Worm (Caenorhabditis elegans) whole organism, early embryonic: Measurements from ENCODE around the gene Y73B6BL.270.

ENCODE experiments used
- B0310.2 ChIP-seq: sonication (generic microtip); optimal IDR thresholded peaks from 2 replicates; lab custom pipeline; 2016; ENCODE audit warnings: mild to moderate bottlenecking, missing genetic modification characterization, missing compliant biosample characterization
- F13C5.2 ChIP-seq: sonication (generic microtip); optimal IDR thresholded peaks from 2 replicates; lab custom pipeline; 2017; ENCODE audit warnings: mild to moderate bottlenecking, missing genetic modification characterization, inconsistent platforms, missing compliant biosample characterization
- aly-1 ChIP-seq: sonication (generic microtip); optimal IDR thresholded peaks from 2 replicates; lab custom pipeline; 2016; ENCODE audit warnings: missing genetic modification characterization, missing compliant biosample characterization
- ama-1 ChIP-seq: fragments of 150-350 bp; optimal IDR thresholded peaks from 2 replicates; lab custom pipeline; 2014
- ceh-13 ChIP-seq: fragments of 200-800 bp; sonication (Bioruptor generic); optimal IDR thresholded peaks from 2 replicates; lab custom pipeline; 2018; ENCODE audit warnings: mild to moderate bottlenecking, missing genetic modification characterization, missing compliant biosample characterization
- ceh-36 ChIP-seq: sonication (generic microtip); optimal IDR thresholded peaks from 2 replicates; lab custom pipeline; 2016; ENCODE audit warnings: missing genetic modification characterization, inconsistent platforms, missing compliant biosample characterization
- ets-7 ChIP-seq: sonication (generic microtip); optimal IDR thresholded peaks from 2 replicates; lab custom pipeline; 2016; ENCODE audit warnings: missing genotype, missing genetic modification characterization, missing compliant biosample characterization
- flt-1 ChIP-seq: fragments of 200-800 bp; sonication (Bioruptor generic); IDR thresholded peaks from 2 replicates; pipeline ENCODE4 v1.3.6; 2022; ENCODE audit warnings: missing genetic modification characterization, missing compliant biosample characterization
- hmbx-1 ChIP-seq: sonication (generic microtip); optimal IDR thresholded peaks from 2 replicates; lab custom pipeline; 2016; ENCODE audit warnings: mild to moderate bottlenecking, missing genetic modification characterization, missing compliant biosample characterization
- hmg-4 ChIP-seq: fragments of 200-800 bp; sonication (Bioruptor generic); optimal IDR thresholded peaks from 2 replicates; lab custom pipeline; 2018; ENCODE audit warnings: mild to moderate bottlenecking, missing genetic modification characterization, missing compliant biosample characterization
- hnd-1 ChIP-seq: sonication (generic microtip); optimal IDR thresholded peaks from 2 replicates; lab custom pipeline; 2016; ENCODE audit warnings: missing genetic modification characterization, missing compliant biosample characterization
- pes-1 ChIP-seq: fragments of 200-800 bp; sonication (Bioruptor generic); IDR thresholded peaks from 2 replicates; pipeline ENCODE4 v1.3.6; 2022; ENCODE audit warnings: missing genetic modification reagents, missing genetic modification characterization, missing compliant biosample characterization
- scrt-1 ChIP-seq: fragments of 200-800 bp; sonication (Bioruptor generic); IDR thresholded peaks from 2 replicates; pipeline ENCODE4 v1.3.6; 2022; ENCODE audit warnings: missing genetic modification characterization, missing compliant biosample characterization
- sea-1 ChIP-seq: fragments of 200-800 bp; sonication (Bioruptor generic); conservative IDR thresholded peaks from 2 replicates; pipeline ENCODE4 v1.3.6; 2022; ENCODE audit warnings: missing genetic modification characterization, missing compliant biosample characterization
- tbx-11 ChIP-seq: fragments of 200-800 bp; sonication (Bioruptor generic); IDR thresholded peaks from 2 replicates; pipeline ENCODE4 v1.3.6; 2022; ENCODE audit warnings: missing genetic modification characterization, missing compliant biosample characterization
- tbx-37 ChIP-seq: fragments of 200-800 bp; sonication (Bioruptor generic); conservative IDR thresholded peaks from 2 replicates; pipeline ENCODE4 v1.3.6; 2022; ENCODE audit warnings: missing genetic modification reagents, missing genetic modification characterization, missing compliant biosample characterization
- tra-4 ChIP-seq: sonication (generic microtip); optimal IDR thresholded peaks from 2 replicates; lab custom pipeline; 2017; ENCODE audit warnings: missing genetic modification characterization, missing compliant biosample characterization

Y73B6BL.270 gene

DNA sequence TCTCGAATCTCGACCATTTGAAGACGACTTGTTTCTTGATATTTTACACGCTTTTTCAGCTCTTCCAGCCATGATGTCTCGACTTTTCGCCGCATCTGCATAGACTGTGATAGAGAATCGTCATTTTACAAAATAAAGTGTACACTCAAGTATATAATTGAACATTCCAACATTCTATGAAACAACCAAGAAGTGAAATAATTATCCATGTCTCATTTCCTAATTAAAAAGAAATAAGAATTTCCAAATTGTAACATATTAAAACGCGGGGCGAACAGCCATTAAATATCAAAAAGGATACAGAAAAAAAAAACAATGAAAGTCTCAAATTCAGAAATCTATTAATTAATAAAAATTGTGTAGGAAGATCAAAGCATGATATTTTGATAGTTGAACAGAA lies 7.8 kb downstream of the Y73B6BL.270 start, which contains the start of gene smg-3:
Gene smg-3 (minus strand): TSS at position 101 of the 400 bp plus-strand sequence.
- TF ChIP-seq tbx-11: no peak
- no peak for TF ChIP-seq B0310.2
- no peak for TF ChIP-seq flt-1 (GFP tag; lab: Robert Waterston, UW)

DNA sequence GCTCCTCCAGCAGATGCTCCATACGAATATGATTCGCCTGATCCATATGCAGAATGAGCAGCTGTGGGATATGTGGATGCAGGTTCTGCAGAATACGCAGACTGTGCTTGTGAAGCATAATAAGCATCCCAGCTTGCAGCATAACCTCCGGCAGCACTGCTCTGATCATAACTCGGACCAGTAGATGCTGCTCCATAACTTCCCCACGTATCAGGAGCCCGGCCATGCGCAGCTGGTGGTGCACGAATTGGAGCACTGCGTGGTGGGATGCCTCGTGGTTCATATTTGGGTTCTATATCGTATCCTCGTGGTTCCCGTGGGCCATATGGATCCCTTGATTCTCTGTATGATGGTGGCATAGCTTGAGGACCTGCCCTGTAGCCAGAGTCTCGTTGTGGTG lies 8.6 kb downstream of the Y73B6BL.270 start:
- no peak for TF ChIP-seq scrt-1 (GFP tag; lab: Robert Waterston, UW)
- TF ChIP-seq ets-7 (tag; lab: Kevin White, UChicago): no peak
- TF ChIP-seq hmbx-1: no peak
- no peak for TF ChIP-seq tbx-11
- no peak for TF ChIP-seq F13C5.2 (tag; lab: Kevin White, UChicago)
- TF ChIP-seq tbx-37 (GFP tag; lab: Robert Waterston, UW): no peak
- TF ChIP-seq hnd-1: no peak

DNA sequence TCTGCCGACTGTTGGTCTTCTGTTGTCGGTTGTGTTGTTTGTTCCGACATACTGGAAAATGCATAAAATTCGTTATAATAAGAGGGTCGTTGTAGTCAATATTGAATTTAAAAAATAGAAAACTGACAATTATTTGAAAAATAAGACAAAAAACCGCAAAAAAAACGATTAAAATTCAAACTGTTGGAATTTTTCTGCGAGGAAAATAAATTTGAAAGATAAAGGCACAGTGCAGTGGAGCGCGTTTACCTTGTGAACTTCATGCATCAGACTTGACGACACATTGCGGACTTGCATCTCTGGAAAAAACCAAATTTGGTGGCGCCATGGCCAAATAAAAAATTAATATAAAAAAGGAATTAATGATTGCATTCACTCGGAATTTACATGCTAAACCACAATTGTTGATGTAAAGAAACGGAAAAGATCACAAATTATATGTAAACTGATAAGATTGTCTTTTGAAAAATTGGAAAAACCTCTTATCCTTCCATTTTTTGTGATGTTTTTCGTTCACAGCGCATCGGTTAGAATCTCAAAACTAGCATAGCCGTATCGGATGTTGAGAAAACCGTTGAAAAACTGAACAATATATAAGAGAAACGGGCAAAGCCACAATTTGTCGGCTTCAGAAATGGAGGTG lies 11.4 kb downstream of the Y73B6BL.270 start, which contains the start of the genes hrpf-2 and bli-6:
Gene hrpf-2 (minus strand): TSS at position 51 of the 643 bp plus-strand sequence.
Gene bli-6 (plus strand): TSS at position 593 of the 643 bp plus-strand sequence.
- TF ChIP-seq F13C5.2 (tag; lab: Kevin White, UChicago) (peak; percentile 55), pes-1 (GFP tag; lab: Robert Waterston, UW) (no peak)

DNA sequence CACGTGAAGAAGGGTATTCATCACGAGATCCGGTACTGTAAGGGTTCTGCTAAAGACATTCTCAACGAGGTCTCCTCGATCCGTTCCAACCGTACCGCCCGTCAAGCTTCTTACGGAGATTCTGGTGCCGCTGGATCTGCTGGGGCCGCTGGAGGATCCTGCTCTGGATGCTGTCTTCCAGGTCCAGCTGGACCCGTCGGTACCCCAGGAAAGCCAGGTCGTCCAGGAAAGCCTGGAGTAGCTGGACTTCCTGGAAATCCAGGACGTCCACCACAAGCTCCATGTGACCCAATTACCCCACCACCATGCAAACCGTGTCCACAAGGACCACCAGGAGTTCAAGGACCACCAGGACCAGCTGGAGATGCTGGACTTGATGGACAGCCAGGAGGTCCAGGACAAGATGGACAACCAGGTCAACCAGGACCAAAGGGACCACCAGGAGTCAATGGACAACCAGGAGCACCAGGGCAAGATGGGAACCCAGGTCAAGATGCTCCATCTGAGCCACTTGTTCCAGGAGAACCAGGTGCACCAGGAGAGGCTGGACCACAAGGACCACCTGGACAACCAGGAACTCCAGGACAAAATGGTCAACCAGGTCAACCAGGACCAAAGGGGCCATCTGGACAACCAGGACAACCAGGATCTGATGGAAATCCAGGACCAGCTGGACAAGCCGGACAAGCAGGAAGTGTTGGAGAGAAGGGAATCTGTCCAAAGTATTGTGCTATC lies 12.4 kb downstream of the Y73B6BL.270 start:
- TF ChIP-seq ama-1: no peak
- TF ChIP-seq B0310.2: no peak
- no peak for TF ChIP-seq ceh-36 (tag; lab: Kevin White, UChicago)
- TF ChIP-seq F13C5.2 (tag; lab: Kevin White, UChicago): no peak
- no peak for TF ChIP-seq ets-7 (tag; lab: Kevin White, UChicago)
- TF ChIP-seq hmg-4 (GFP tag; lab: Kevin White, UChicago): no peak
- no peak for TF ChIP-seq tra-4 (tag; lab: Kevin White, UChicago)
- no peak for TF ChIP-seq ceh-13 (GFP tag; lab: Kevin White, UChicago)
- TF ChIP-seq tbx-37 (GFP tag; lab: Robert Waterston, UW): no peak
- TF ChIP-seq tbx-11: no peak
- TF ChIP-seq hnd-1: no peak
- no peak for TF ChIP-seq aly-1 (tag; lab: Kevin White, UChicago)
- TF ChIP-seq pes-1 (GFP tag; lab: Robert Waterston, UW): no peak
- TF ChIP-seq scrt-1 (GFP tag; lab: Robert Waterston, UW): no peak
- TF ChIP-seq hmbx-1: no peak
- TF ChIP-seq flt-1 (GFP tag; lab: Robert Waterston, UW): no peak
- TF ChIP-seq sea-1 (GFP tag; lab: Robert Waterston, UW): no peak

ce11 chrIV:6378398-6378797 lies 13.3 kb downstream of the Y73B6BL.270 start:
- TF ChIP-seq ama-1: no peak
- no peak for TF ChIP-seq tbx-37 (GFP tag; lab: Robert Waterston, UW)
- TF ChIP-seq aly-1 (tag; lab: Kevin White, UChicago): no peak
- no peak for TF ChIP-seq B0310.2
- TF ChIP-seq hmbx-1: no peak
- TF ChIP-seq F13C5.2 (tag; lab: Kevin White, UChicago): no peak
- no peak for TF ChIP-seq scrt-1 (GFP tag; lab: Robert Waterston, UW)

ce11 chrIV:6383970-6384369 lies 18.8 kb downstream of the Y73B6BL.270 start, which contains the start of gene shl-1:
Gene shl-1 (minus strand): TSS chrIV:6384070.
- TF ChIP-seq sea-1 (GFP tag; lab: Robert Waterston, UW) (no peak), ets-7 (tag; lab: Kevin White, UChicago) (no peak), hnd-1 (no peak), ama-1 (no peak), pes-1 (GFP tag; lab: Robert Waterston, UW) (no peak), hmg-4 (GFP tag; lab: Kevin White, UChicago) (no peak), hmbx-1 (no peak), aly-1 (tag; lab: Kevin White, UChicago) (no peak), flt-1 (GFP tag; lab: Robert Waterston, UW) (no peak), ceh-36 (tag; lab: Kevin White, UChicago) (no peak), F13C5.2 (tag; lab: Kevin White, UChicago) (no peak)

ce11 chrIV:6385010-6385409 lies 19.9 kb downstream of the Y73B6BL.270 start:
- no peak for TF ChIP-seq hmg-4 (GFP tag; lab: Kevin White, UChicago)
- no peak for TF ChIP-seq ceh-13 (GFP tag; lab: Kevin White, UChicago)
- TF ChIP-seq ets-7 (tag; lab: Kevin White, UChicago): no peak
- TF ChIP-seq tbx-11: no peak
- no peak for TF ChIP-seq sea-1 (GFP tag; lab: Robert Waterston, UW)
- no peak for TF ChIP-seq tra-4 (tag; lab: Kevin White, UChicago)
- TF ChIP-seq scrt-1 (GFP tag; lab: Robert Waterston, UW): no peak
- TF ChIP-seq flt-1 (GFP tag; lab: Robert Waterston, UW): no peak
- no peak for TF ChIP-seq hmbx-1
- TF ChIP-seq tbx-37 (GFP tag; lab: Robert Waterston, UW): no peak
- TF ChIP-seq ama-1: no peak
- no peak for TF ChIP-seq aly-1 (tag; lab: Kevin White, UChicago)
- TF ChIP-seq B0310.2: no peak
- TF ChIP-seq F13C5.2 (tag; lab: Kevin White, UChicago): no peak
- no peak for TF ChIP-seq ceh-36 (tag; lab: Kevin White, UChicago)
- TF ChIP-seq pes-1 (GFP tag; lab: Robert Waterston, UW): no peak
- TF ChIP-seq hnd-1: no peak
